Worm (Caenorhabditis elegans) whole organism, young adult: ENCODE measurements around the gene aly-3.

Source experiments
- C06A6.2 ChIP-seq: fragments of 200-800 bp; sonication (Bioruptor generic); conservative IDR thresholded peaks from 2 replicates; pipeline ENCODE4 v1.3.6; 2022; ENCODE audit warnings: missing genetic modification characterization, missing compliant biosample characterization
- let-607 ChIP-seq, 2 experiments: fragments of 200-800 bp in 1 of 2; sonication (Bioruptor generic) in 1 of 2; sonication (generic microtip) in 1 of 2; optimal IDR thresholded peaks; 2 replicates each; lab custom pipeline; 2016 to 2018; ENCODE audit warnings: mild to moderate bottlenecking in 2 of 2, missing compliant biosample characterization in 2 of 2, missing genetic modification characterization in 2 of 2, moderate library complexity in 2 of 2, missing genotype in 1 of 2

ce11 chrIV:12086498-12086897, 36.6 kb upstream of the aly-3 start:
- TF ChIP-seq let-607 (tag; optimal IDR thresholded peaks at IDR 0.05; lab: Kevin White, UChicago) (peak; percentile 63 to 65), C06A6.2 (GFP tag; lab: Robert Waterston, UW) (peak; percentile 49; the same call in 1 of the 2 replicates)
